Worm (Caenorhabditis elegans): ENCODE data around the gene K07D4.9.

K07D4.9 gene

ce11 chrII:4042696-4043095, 14.3 kb downstream of the K07D4.9 start (continued):
- TF ChIP-seq Y95B8A.8 (GFP tag; IDR thresholded peaks at IDR 0.05) (peak; percentile 70), ZK185.1 (tag; optimal IDR thresholded peaks at IDR 0.05; ENCODE audit: poor library complexity, severe bottlenecking) (no peak), lin-35 (GFP tag; optimal IDR thresholded peaks at IDR 0.05) (no peak), ekl-4 (GFP tag; IDR thresholded peaks at IDR 0.05) (peak; percentile 79), aptf-3 (GFP tag; IDR thresholded peaks at IDR 0.05) (peak; percentile 86; the same call in 1 of the 2 replicates), snpc-1.3 (tag; optimal IDR thresholded peaks at IDR 0.05; ENCODE audit: insufficient read depth) (peak; percentile 16), tlf-1 (GFP tag; optimal IDR thresholded peaks at IDR 0.05) (peak; percentile 38), egrh-3 (GFP tag; IDR thresholded peaks at IDR 0.05) (no peak), hmg-1.2 (GFP tag; IDR thresholded peaks at IDR 0.05) (peak; percentile 30), attf-6 (GFP tag; IDR thresholded peaks at IDR 0.05) (peak; percentile 45; the same call in 1 of the 2 replicates), attf-3 (GFP tag; conservative IDR thresholded peaks at IDR 0.05) (no peak), ceh-79 (tag; optimal IDR thresholded peaks at IDR 0.05) (peak; percentile 37), rpc-1 (optimal IDR thresholded peaks at IDR 0.05) (no peak), rpc-1 (tag; optimal IDR thresholded peaks at IDR 0.05) (no peak), madf-6 (GFP tag; IDR thresholded peaks at IDR 0.05) (peak; percentile 81), D2030.7 (GFP tag; IDR thresholded peaks at IDR 0.05) (no peak), sdz-38 (tag; optimal IDR thresholded peaks at IDR 0.05) (no peak), nhr-179 (tag; optimal IDR thresholded peaks at IDR 0.05) (no peak), Y67H2A.10 (GFP tag; conservative IDR thresholded peaks at IDR 0.05) (no peak), cebp-1 (GFP tag; IDR thresholded peaks at IDR 0.05) (no peak), cebp-1 (tag; optimal IDR thresholded peaks at IDR 0.05) (peak; percentile 59), rcor-1 (GFP tag; IDR thresholded peaks at IDR 0.05) (peak; percentile 44; the same call in 1 of the 2 replicates), lin-26 (GFP tag; IDR thresholded peaks at IDR 0.05) (peak; percentile 78), hlh-26 (GFP tag; conservative IDR thresholded peaks at IDR 0.05) (no peak), ama-1 (optimal IDR thresholded peaks at IDR 0.05) (peak; percentile 42), ama-1 (GFP tag; optimal IDR thresholded peaks at IDR 0.05) (peak in 1 of 2 experiments; percentile 38), atf-7 (tag; optimal IDR thresholded peaks at IDR 0.05) (peak; percentile 58), madf-3 (GFP tag; IDR thresholded peaks at IDR 0.05) (peak; percentile 77; the same call in 1 of the 2 replicates), him-1 (tag; optimal IDR thresholded peaks at IDR 0.05) (no peak), pbrm-1 (GFP tag; IDR thresholded peaks at IDR 0.05) (0 out of 2 replicates have a peak, but pooled peaks have one; percentile 24), hsf-1 (GFP tag; IDR thresholded peaks at IDR 0.05) (peak; percentile 58; the same call in 1 of the 2 replicates), Y53G8AR.9 (GFP tag; conservative IDR thresholded peaks at IDR 0.05) (0 out of 2 replicates have a peak, but pooled peaks have one; percentile 74), let-607 (tag; optimal IDR thresholded peaks at IDR 0.05) (no peak), ceh-58 (GFP tag; IDR thresholded peaks at IDR 0.05) (no peak), Y79H2A.3 (GFP tag; conservative IDR thresholded peaks at IDR 0.05) (peak; percentile 90), F33H1.4 (GFP tag; IDR thresholded peaks at IDR 0.05) (peak; percentile 36), F52B5.7 (tag; optimal IDR thresholded peaks at IDR 0.05) (peak; percentile 32)

ce11 chrII:4044349-4044748, 16.0 kb downstream of the K07D4.9 start, which contains the start of gene rpn-11:
rpn-11 (minus strand) TSS chrII:4044546.
- TF ChIP-seq lir-1 (GFP tag; conservative IDR thresholded peaks at IDR 0.05) (peak; percentile 71), ztf-26 (tag; optimal IDR thresholded peaks at IDR 0.05) (peak; percentile 80), egl-18 (GFP tag; IDR thresholded peaks at IDR 0.05) (no peak), hrde-1 (tag; optimal IDR thresholded peaks at IDR 0.05; ENCODE audit: borderline replicate concordance) (no peak), akir-1 (GFP tag; optimal IDR thresholded peaks at IDR 0.05) (no peak), nhr-80 (tag; optimal IDR thresholded peaks at IDR 0.05) (peak; percentile 12), snpc-4 (GFP tag; optimal IDR thresholded peaks at IDR 0.05) (peak; percentile 1), snpc-4 (tag; optimal IDR thresholded peaks at IDR 0.05) (peak in 3 of 4 experiments; percentile 43 to 68 (median 60)), ama-1 (optimal IDR thresholded peaks at IDR 0.05) (no peak), ama-1 (GFP tag; optimal IDR thresholded peaks at IDR 0.05) (no peak), D2030.7 (GFP tag; IDR thresholded peaks at IDR 0.05) (peak; percentile 82), hmg-20 (GFP tag; IDR thresholded peaks at IDR 0.05) (no peak), F52B5.7 (tag; optimal IDR thresholded peaks at IDR 0.05) (no peak), F39B2.1 (GFP tag; IDR thresholded peaks at IDR 0.05) (no peak), cebp-2 (GFP tag; IDR thresholded peaks at IDR 0.05) (no peak), F10E7.11 (tag; optimal IDR thresholded peaks at IDR 0.05) (no peak), B0035.1 (tag; optimal IDR thresholded peaks at IDR 0.05) (no peak)

All from whole organism, young adult.